Worm (Caenorhabditis elegans) whole organism, late embryonic: ENCODE measurements around the gene ttyh-1.

ENCODE experiments used
- C08G9.2 ChIP-seq: sonication (generic microtip); optimal IDR thresholded peaks from 2 replicates; lab custom pipeline; 2016; ENCODE audit warnings: mild to moderate bottlenecking, missing genetic modification characterization, moderate library complexity, missing compliant biosample characterization
- C38D4.7 ChIP-seq: fragments of 200-800 bp; sonication (Bioruptor generic); optimal IDR thresholded peaks from 2 replicates; lab custom pipeline; 2018; ENCODE audit warnings: mild to moderate bottlenecking, missing genetic modification characterization, moderate library complexity, missing compliant biosample characterization
- F13H6.1 ChIP-seq: sonication (generic microtip); optimal IDR thresholded peaks from 2 replicates; lab custom pipeline; 2016; ENCODE audit warnings: missing genetic modification characterization, missing compliant biosample characterization
- K09A11.1 ChIP-seq: sonication (generic microtip); optimal IDR thresholded peaks from 2 replicates; lab custom pipeline; 2017; ENCODE audit warnings: antibody characterized with exemption, mild to moderate bottlenecking, missing genetic modification characterization, missing compliant biosample characterization; ENCODE audit not compliant: insufficient read depth
- ama-1 ChIP-seq: fragments of 150-350 bp; optimal IDR thresholded peaks from 2 replicates; lab custom pipeline; 2014
- ceh-14 ChIP-seq: sonication (generic microtip); optimal IDR thresholded peaks from 2 replicates; lab custom pipeline; 2016; ENCODE audit warnings: missing genotype, missing genetic modification characterization, missing compliant biosample characterization
- ceh-18 ChIP-seq: sonication (generic microtip); optimal IDR thresholded peaks from 2 replicates; lab custom pipeline; 2016; ENCODE audit warnings: missing genetic modification characterization, missing compliant biosample characterization
- ceh-19 ChIP-seq: fragments of 200-800 bp; sonication (Bioruptor generic); optimal IDR thresholded peaks from 2 replicates; lab custom pipeline; 2018; ENCODE audit warnings: mild to moderate bottlenecking, missing genetic modification characterization, missing compliant biosample characterization
- ceh-2 ChIP-seq: sonication (generic microtip); optimal IDR thresholded peaks from 2 replicates; lab custom pipeline; 2016; ENCODE audit warnings: missing genotype, missing genetic modification characterization, missing compliant biosample characterization
- ceh-24 ChIP-seq: sonication (generic microtip); optimal IDR thresholded peaks from 2 replicates; lab custom pipeline; 2016; ENCODE audit warnings: mild to moderate bottlenecking, missing genetic modification characterization, missing compliant biosample characterization
- ceh-30 ChIP-seq: fragments of 150-350 bp; optimal IDR thresholded peaks from 2 replicates; lab custom pipeline; 2014; ENCODE audit warnings: missing biosample characterization, missing genetic modification characterization
- ceh-31 ChIP-seq: sonication (generic microtip); optimal IDR thresholded peaks from 2 replicates; lab custom pipeline; 2016; ENCODE audit warnings: missing genetic modification characterization, missing compliant biosample characterization
- ceh-34 ChIP-seq: sonication (generic microtip); optimal IDR thresholded peaks from 2 replicates; lab custom pipeline; 2016; ENCODE audit warnings: mild to moderate bottlenecking, missing genetic modification characterization, missing compliant biosample characterization
- ceh-48 ChIP-seq: sonication (generic microtip); optimal IDR thresholded peaks from 2 replicates; lab custom pipeline; 2016; ENCODE audit warnings: missing genetic modification characterization, inconsistent platforms, missing compliant biosample characterization
- che-1 ChIP-seq: sonication (generic microtip); optimal IDR thresholded peaks from 2 replicates; lab custom pipeline; 2016; ENCODE audit warnings: mild to moderate bottlenecking, missing genetic modification characterization, missing compliant biosample characterization
- dmd-4 ChIP-seq: sonication (generic microtip); optimal IDR thresholded peaks from 2 replicates; lab custom pipeline; 2016; ENCODE audit warnings: borderline replicate concordance, missing genetic modification characterization, missing compliant biosample characterization
- elt-2 ChIP-seq: sonication (generic microtip); optimal IDR thresholded peaks from 2 replicates; lab custom pipeline; 2016; ENCODE audit warnings: missing genetic modification reagents, missing genetic modification characterization, missing compliant biosample characterization
- fkh-10 ChIP-seq: fragments of 150-350 bp; optimal IDR thresholded peaks from 2 replicates; lab custom pipeline; 2014; ENCODE audit warnings: missing biosample characterization, missing genetic modification reagents, missing genetic modification characterization
- hlh-8 ChIP-seq: sonication (generic microtip); optimal IDR thresholded peaks from 2 replicates; lab custom pipeline; 2016; ENCODE audit warnings: missing genotype, missing genetic modification characterization, missing compliant biosample characterization
- madf-2 ChIP-seq: sonication (generic microtip); optimal IDR thresholded peaks from 2 replicates; lab custom pipeline; 2017; ENCODE audit warnings: missing genetic modification characterization, missing compliant biosample characterization
- odd-2 ChIP-seq: sonication (generic microtip); optimal IDR thresholded peaks from 2 replicates; lab custom pipeline; 2017; ENCODE audit warnings: antibody characterized with exemption, mild to moderate bottlenecking, missing genetic modification characterization, missing compliant biosample characterization
- pat-9 ChIP-seq: fragments of 200-800 bp; sonication (Bioruptor generic); optimal IDR thresholded peaks from 2 replicates; lab custom pipeline; 2018; ENCODE audit warnings: mild to moderate bottlenecking, missing genetic modification characterization, moderate library complexity, missing compliant biosample characterization
- pax-1 ChIP-seq: fragments of 150-350 bp; optimal IDR thresholded peaks from 2 replicates; lab custom pipeline; 2014; ENCODE audit warnings: missing biosample characterization, missing genetic modification characterization
- pha-2 ChIP-seq: sonication (generic microtip); optimal IDR thresholded peaks from 2 replicates; lab custom pipeline; 2017; ENCODE audit warnings: mild to moderate bottlenecking, missing genetic modification characterization, missing compliant biosample characterization
- pros-1 ChIP-seq: fragments of 150-350 bp; optimal IDR thresholded peaks from 2 replicates; lab custom pipeline; 2014; ENCODE audit warnings: missing biosample characterization, missing genetic modification reagents, missing genetic modification characterization
- ref-2 ChIP-seq: sonication (generic microtip); optimal IDR thresholded peaks from 2 replicates; lab custom pipeline; 2016; ENCODE audit warnings: missing genetic modification characterization, missing compliant biosample characterization
- rnt-1 ChIP-seq: sonication (generic microtip); optimal IDR thresholded peaks from 2 replicates; lab custom pipeline; 2016; ENCODE audit warnings: missing genetic modification characterization, missing compliant biosample characterization
- sdc-2 ChIP-seq: sonication (generic microtip); optimal IDR thresholded peaks from 2 replicates; lab custom pipeline; 2016; ENCODE audit warnings: missing genotype, missing genetic modification characterization, missing compliant biosample characterization
- sox-4 ChIP-seq: sonication (generic microtip); optimal IDR thresholded peaks from 2 replicates; lab custom pipeline; 2017; ENCODE audit warnings: mild to moderate bottlenecking, missing genetic modification characterization, inconsistent platforms, missing compliant biosample characterization
- syd-9 ChIP-seq: sonication (generic microtip); optimal IDR thresholded peaks from 2 replicates; lab custom pipeline; 2016; ENCODE audit warnings: mild to moderate bottlenecking, missing genetic modification characterization, moderate library complexity, missing compliant biosample characterization
- tbx-2 ChIP-seq: sonication (generic microtip); optimal IDR thresholded peaks from 2 replicates; lab custom pipeline; 2016; ENCODE audit warnings: missing genetic modification characterization, missing compliant biosample characterization
- unc-3 ChIP-seq, 2 experiments: fragments of 200-800 bp in 1 of 2; sonication (Bioruptor generic) in 1 of 2; sonication (generic microtip) in 1 of 2; conservative IDR thresholded peaks in 1 of 2; optimal IDR thresholded peaks in 1 of 2; 2 replicates each; pipeline versions ENCODE4 v1.3.6 to Lab custom; 2016 to 2022; ENCODE audit warnings: missing compliant biosample characterization in 2 of 2, missing genetic modification characterization in 2 of 2, missing genetic modification reagents in 1 of 2
- unc-42 ChIP-seq: sonication (generic microtip); optimal IDR thresholded peaks from 2 replicates; lab custom pipeline; 2016; ENCODE audit warnings: missing genotype, missing genetic modification characterization, missing compliant biosample characterization
- unc-55 ChIP-seq: sonication (generic microtip); optimal IDR thresholded peaks from 2 replicates; lab custom pipeline; 2017; ENCODE audit warnings: missing biosample characterization, missing genetic modification reagents, missing genetic modification characterization
- zip-5 ChIP-seq: sonication (generic microtip); optimal IDR thresholded peaks from 2 replicates; lab custom pipeline; 2016; ENCODE audit warnings: missing genetic modification characterization, missing compliant biosample characterization

Gene ttyh-1

DNA sequence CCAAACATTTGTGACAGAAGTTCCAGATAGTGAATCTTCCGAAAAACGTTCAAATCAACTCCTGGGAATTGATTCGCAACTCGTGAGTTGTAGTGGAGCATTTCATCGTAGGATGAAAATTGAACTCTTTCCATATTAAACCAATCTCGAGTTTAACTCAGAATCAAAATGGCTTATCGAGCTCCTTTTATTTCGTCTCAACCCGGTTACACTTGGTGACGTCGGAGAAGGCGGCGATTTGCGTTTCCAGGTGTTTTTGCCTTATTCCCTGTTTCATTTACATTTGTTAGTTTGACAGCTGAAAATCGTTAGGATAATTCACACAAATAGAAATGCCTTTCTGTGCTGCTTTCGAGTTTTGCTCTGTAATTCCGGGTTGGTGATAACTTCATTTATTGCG, 7.0 kb downstream of the ttyh-1 start, which contains the start of gene F42E11.3:
Gene F42E11.3, minus strand, starts transcription at position 101 of the 400 bp plus-strand sequence.
- TF ChIP-seq zip-5 (no peak), ama-1 (peak; percentile 31)

DNA sequence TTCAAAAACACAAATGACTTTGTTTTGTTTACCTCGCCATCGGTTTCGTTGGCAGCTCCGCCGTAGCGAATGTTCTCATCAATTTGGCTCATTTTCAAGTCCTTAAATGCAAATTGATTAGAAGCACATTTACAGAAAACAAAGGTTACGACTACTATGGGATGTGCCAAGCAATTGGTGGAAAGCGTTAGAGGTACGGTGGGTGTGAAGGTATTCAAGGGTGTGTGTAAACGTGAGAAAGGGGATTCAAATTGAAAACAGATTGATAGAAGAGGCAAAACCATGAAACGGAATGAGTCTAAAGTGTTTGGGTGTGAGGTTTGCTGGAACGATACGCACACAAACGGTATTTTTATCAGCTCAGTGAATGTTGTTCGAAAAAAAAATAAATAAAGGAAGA, 8.9 kb downstream of the ttyh-1 start, which contains the start of gene tni-1:
Gene tni-1, minus strand, starts transcription at position 101 of the 400 bp plus-strand sequence.
- TF ChIP-seq ceh-30 (tag; lab: Kevin White, UChicago) (no peak), tbx-2 (tag; lab: Kevin White, UChicago) (no peak), zip-5 (no peak)

DNA sequence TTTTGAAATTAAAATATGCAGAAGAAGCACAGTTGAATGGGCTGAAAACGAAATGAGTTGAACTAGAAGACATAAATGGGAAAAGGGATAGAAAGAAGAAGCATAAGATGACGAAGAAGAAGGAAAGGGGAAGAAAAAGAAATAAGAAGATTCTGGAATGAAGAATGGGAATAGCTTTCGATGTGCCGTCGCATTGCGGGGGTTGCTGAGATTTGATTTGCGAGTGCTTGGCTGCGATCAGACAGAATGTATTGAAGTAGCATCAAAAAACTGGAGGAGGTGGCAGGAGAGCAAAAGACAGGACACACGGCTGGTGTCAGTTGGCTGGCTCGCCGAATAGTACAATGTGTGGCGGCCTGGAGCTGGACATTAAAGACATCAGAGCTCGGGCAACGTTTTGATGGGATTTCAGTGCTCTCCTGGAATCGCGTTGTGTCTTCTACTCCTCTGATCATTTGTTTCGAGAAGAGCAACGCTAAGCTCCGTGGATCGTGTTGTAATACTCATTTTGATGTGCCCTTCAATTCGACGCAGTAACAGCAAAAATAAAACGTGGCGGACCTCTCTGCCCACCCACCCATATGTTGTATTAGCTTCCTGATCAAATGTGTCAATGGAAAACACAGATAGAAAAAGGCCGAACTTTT, 10.7 kb downstream of the ttyh-1 start:
- TF ChIP-seq pros-1 (tag; lab: Kevin White, UChicago) (no peak), unc-55 (GFP tag; lab: Kevin White, UChicago) (peak; percentile 58), pha-2 (tag; lab: Kevin White, UChicago) (no peak), unc-42 (tag; lab: Kevin White, UChicago) (peak; percentile 79), pat-9 (peak; percentile 79), ceh-24 (tag; lab: Kevin White, UChicago) (no peak), sdc-2 (tag; lab: Kevin White, UChicago) (no peak), hlh-8 (tag; lab: Kevin White, UChicago) (no peak), syd-9 (peak; percentile 61), ceh-48 (tag; lab: Kevin White, UChicago) (no peak), elt-2 (tag; lab: Kevin White, UChicago) (no peak), ceh-34 (peak; percentile 4), ceh-18 (tag; lab: Kevin White, UChicago) (peak; percentile 89), ceh-14 (tag; lab: Kevin White, UChicago) (peak; percentile 2), rnt-1 (peak; percentile 82), F13H6.1 (tag; lab: Kevin White, UChicago) (peak; percentile 64), tbx-2 (tag; lab: Kevin White, UChicago) (peak; percentile 57), ref-2 (peak; percentile 38), C08G9.2 (tag; lab: Kevin White, UChicago) (peak; percentile 25), ceh-31 (tag; lab: Kevin White, UChicago) (peak; percentile 48)
- TF ChIP-seq, all 69 proteins: peak for 13

DNA sequence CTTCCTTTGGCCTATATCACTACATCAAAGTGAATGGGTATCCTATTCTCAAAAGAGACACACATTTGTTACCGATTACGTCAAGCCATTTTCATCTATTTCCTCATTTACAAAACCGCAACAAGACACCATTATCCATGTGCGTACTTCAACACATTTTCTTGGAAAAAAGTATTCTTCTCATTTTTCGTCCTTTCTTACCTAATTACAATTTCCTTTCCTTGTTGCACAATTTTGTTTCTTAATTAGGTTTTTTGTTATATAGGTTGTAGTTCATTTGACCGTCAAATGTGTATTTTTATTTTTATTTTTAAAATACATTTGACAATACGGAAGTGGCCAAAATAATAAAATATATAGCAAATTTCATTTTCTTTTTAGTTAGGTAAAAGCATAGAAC, 14.8 kb downstream of the ttyh-1 start:
- TF ChIP-seq ceh-30 (tag; lab: Kevin White, UChicago) (no peak), unc-3 (GFP tag; conservative IDR thresholded peaks at IDR 0.05; lab: Robert Waterston, UW) (no peak), unc-3 (tag; optimal IDR thresholded peaks at IDR 0.05; lab: Kevin White, UChicago) (no peak), pat-9 (no peak), ceh-14 (tag; lab: Kevin White, UChicago) (no peak), C38D4.7 (GFP tag; lab: Kevin White, UChicago) (no peak), ceh-19 (GFP tag; lab: Kevin White, UChicago) (no peak), madf-2 (no peak), sox-4 (tag; lab: Kevin White, UChicago) (no peak), pax-1 (no peak), ceh-2 (tag; lab: Kevin White, UChicago) (no peak), che-1 (tag; lab: Kevin White, UChicago) (no peak), odd-2 (tag; lab: Kevin White, UChicago) (no peak), pha-2 (tag; lab: Kevin White, UChicago) (no peak), K09A11.1 (no peak), fkh-10 (GFP tag; lab: Kevin White, UChicago) (no peak), dmd-4 (no peak)
